Fruit fly (Drosophila melanogaster) whole organism, embryonic: ENCODE results near the gene CG42671.

Source experiments
- Atf-2 ChIP-seq: fragments of 200-800 bp; sonication (Bioruptor generic); optimal IDR thresholded peaks from 2 replicates; lab custom pipeline; 2016; ENCODE audit warnings: missing biosample characterization, missing genetic modification characterization
- Bgb ChIP-seq: fragments of 200-800 bp; sonication (Bioruptor generic); IDR thresholded peaks from 2 replicates; pipeline ENCODE4 v1.3.6; 2022; ENCODE audit warnings: missing biosample characterization, missing genetic modification characterization; ENCODE audit not compliant: partially characterized antibody
- Bteb2 ChIP-seq: fragments of 200-800 bp; sonication (Bioruptor generic); optimal IDR thresholded peaks from 2 replicates; lab custom pipeline; 2016; ENCODE audit warnings: missing biosample characterization, missing genetic modification characterization
- CG10147 ChIP-seq: fragments of 200-800 bp; sonication (Bioruptor generic); optimal IDR thresholded peaks from 2 replicates; lab custom pipeline; 2019; ENCODE audit warnings: missing biosample characterization, mild to moderate bottlenecking, missing genetic modification characterization, moderate library complexity
- CG10366 ChIP-seq: fragments of 200-800 bp; sonication (Bioruptor generic); IDR thresholded peaks from 2 replicates; pipeline ENCODE4 v1.3.6; 2022; ENCODE audit warnings: missing biosample characterization, missing genetic modification characterization
- CG10462 ChIP-seq: fragments of 200-800 bp; sonication (Bioruptor generic); optimal IDR thresholded peaks from 2 replicates; lab custom pipeline; 2016; ENCODE audit warnings: missing biosample characterization, missing genetic modification characterization
- CG10654 ChIP-seq: fragments of 200-800 bp; sonication (Bioruptor generic); optimal IDR thresholded peaks from 2 replicates; lab custom pipeline; 2016; ENCODE audit warnings: missing biosample characterization, missing genetic modification characterization
- CG11247 ChIP-seq: fragments of 200-800 bp; sonication (Bioruptor generic); IDR thresholded peaks from 2 replicates; pipeline ENCODE4 v1.3.6; 2022; ENCODE audit warnings: missing biosample characterization, missing genetic modification characterization
- CG1233 ChIP-seq: fragments of 200-800 bp; sonication (Bioruptor generic); optimal IDR thresholded peaks from 4 replicates; lab custom pipeline; 2018; ENCODE audit warnings: missing biosample characterization, mild to moderate bottlenecking, missing genetic modification characterization
- CG13287 ChIP-seq: fragments of 200-800 bp; sonication (Bioruptor generic); IDR thresholded peaks from 2 replicates; pipeline ENCODE4 v1.3.6; 2022; ENCODE audit warnings: missing biosample characterization, missing genetic modification characterization; ENCODE audit not compliant: partially characterized antibody
- CG14710 ChIP-seq: fragments of 200-800 bp; sonication (Bioruptor generic); optimal IDR thresholded peaks from 3 replicates; lab custom pipeline; 2019; ENCODE audit warnings: missing biosample characterization, mild to moderate bottlenecking, missing genetic modification characterization, moderate library complexity
- CG1647 ChIP-seq: fragments of 200-800 bp; sonication (Bioruptor generic); optimal IDR thresholded peaks from 3 replicates; lab custom pipeline; 2016; ENCODE audit warnings: missing biosample characterization, missing genetic modification characterization
- CG17612 ChIP-seq: fragments of 200-800 bp; sonication (Bioruptor generic); IDR thresholded peaks from 2 replicates; pipeline ENCODE4 v1.3.6; 2022; ENCODE audit warnings: missing biosample characterization, missing genetic modification characterization
- CG17829 ChIP-seq: fragments of 200-800 bp; optimal IDR thresholded peaks from 2 replicates; lab custom pipeline; 2019; ENCODE audit warnings: missing biosample characterization, mild to moderate bottlenecking, missing genetic modification characterization, moderate library complexity
- CG2120 ChIP-seq: fragments of 200-800 bp; sonication (Bioruptor generic); optimal IDR thresholded peaks from 3 replicates; lab custom pipeline; 2016; ENCODE audit warnings: missing biosample characterization, missing genetic modification characterization
- CG2129 ChIP-seq: fragments of 200-800 bp; sonication (Bioruptor generic); IDR thresholded peaks from 2 replicates; pipeline ENCODE4 v1.3.6; 2022; ENCODE audit warnings: missing biosample characterization, missing genetic modification characterization; ENCODE audit not compliant: partially characterized antibody
- CG2712 ChIP-seq: fragments of 200-800 bp; optimal IDR thresholded peaks from 3 replicates; lab custom pipeline; 2019; ENCODE audit warnings: missing biosample characterization, mild to moderate bottlenecking, missing genetic modification characterization, moderate library complexity
- CG30431 ChIP-seq: fragments of 200-800 bp; sonication (Bioruptor generic); optimal IDR thresholded peaks from 2 replicates; lab custom pipeline; 2017; ENCODE audit warnings: missing biosample characterization, missing genetic modification characterization
- CG3065 ChIP-seq: fragments of 200-800 bp; sonication (Bioruptor generic); optimal IDR thresholded peaks from 2 replicates; lab custom pipeline; 2016; ENCODE audit warnings: missing biosample characterization, missing genetic modification characterization
- CG31365 ChIP-seq: fragments of 200-800 bp; sonication (Bioruptor generic); optimal IDR thresholded peaks from 2 replicates; lab custom pipeline; 2018; ENCODE audit warnings: missing biosample characterization, mild to moderate bottlenecking, missing genetic modification characterization
- CG31388 ChIP-seq: fragments of 200-800 bp; sonication (Bioruptor generic); optimal IDR thresholded peaks from 2 replicates; lab custom pipeline; 2016; ENCODE audit warnings: missing biosample characterization, missing genetic modification characterization
- CG32772 ChIP-seq: fragments of 200-800 bp; sonication (Bioruptor generic); IDR thresholded peaks from 2 replicates; pipeline ENCODE4 v1.3.6; 2022; ENCODE audit warnings: missing biosample characterization, missing genetic modification characterization
- CG4328 ChIP-seq: fragments of 200-800 bp; sonication (Bioruptor generic); optimal IDR thresholded peaks from 3 replicates; lab custom pipeline; 2017; ENCODE audit warnings: missing biosample characterization, missing genetic modification reagents, missing genetic modification characterization
- CG4360 ChIP-seq: fragments of 200-800 bp; sonication (Bioruptor generic); IDR thresholded peaks from 2 replicates; pipeline ENCODE4 v1.3.6; 2022; ENCODE audit warnings: missing biosample characterization, missing genetic modification characterization
- CG7987 ChIP-seq: fragments of 200-800 bp; sonication (Bioruptor generic); optimal IDR thresholded peaks from 2 replicates; lab custom pipeline; 2018; ENCODE audit warnings: missing biosample characterization, mild to moderate bottlenecking, missing genetic modification characterization, moderate library complexity
- CG9876 ChIP-seq: fragments of 200-800 bp; sonication (Bioruptor generic); optimal IDR thresholded peaks from 2 replicates; lab custom pipeline; 2016; ENCODE audit warnings: missing biosample characterization, missing genetic modification characterization
- CrebB ChIP-seq: fragments of 200-800 bp; sonication (Bioruptor generic); optimal IDR thresholded peaks from 3 replicates; lab custom pipeline; 2018; ENCODE audit warnings: missing biosample characterization, mild to moderate bottlenecking, missing genetic modification characterization
- Dek ChIP-seq: fragments of 200-800 bp; sonication (Bioruptor generic); optimal IDR thresholded peaks from 3 replicates; lab custom pipeline; 2019; ENCODE audit warnings: missing biosample characterization, mild to moderate bottlenecking, missing genetic modification characterization, moderate library complexity
- Dip3 ChIP-seq: fragments of 200-800 bp; sonication (Bioruptor generic); optimal IDR thresholded peaks from 3 replicates; lab custom pipeline; 2016; ENCODE audit warnings: missing biosample characterization, missing genetic modification characterization
- Doc3 ChIP-seq: fragments of 200-800 bp; sonication (Bioruptor generic); IDR thresholded peaks from 3 replicates; pipeline ENCODE4 v1.3.6; 2022; ENCODE audit warnings: missing biosample characterization, missing genetic modification characterization; ENCODE audit not compliant: partially characterized antibody
- E2f2 ChIP-seq: fragments of 200-800 bp; sonication (Bioruptor generic); IDR thresholded peaks from 2 replicates; pipeline ENCODE4 v1.3.6; 2022; ENCODE audit warnings: missing biosample characterization, missing genetic modification characterization
- HmgZ ChIP-seq: fragments of 200-800 bp; sonication (Bioruptor generic); optimal IDR thresholded peaks from 2 replicates; lab custom pipeline; 2018; ENCODE audit warnings: missing biosample characterization, mild to moderate bottlenecking, missing genetic modification characterization
- Nf-YB ChIP-seq: fragments of 200-800 bp; sonication (Bioruptor generic); optimal IDR thresholded peaks from 3 replicates; lab custom pipeline; 2019; ENCODE audit warnings: missing biosample characterization, mild to moderate bottlenecking, missing genetic modification characterization, moderate library complexity
- Ravus ChIP-seq: fragments of 200-800 bp; sonication (Bioruptor generic); IDR thresholded peaks from 2 replicates; pipeline ENCODE4 v1.3.6; 2022; ENCODE audit warnings: missing biosample characterization, missing genetic modification characterization
- Rx ChIP-seq: fragments of 200-800 bp; sonication (Bioruptor generic); IDR thresholded peaks from 2 replicates; pipeline ENCODE4 v1.3.6; 2022; ENCODE audit warnings: missing biosample characterization, missing genetic modification characterization
- Xrp1 ChIP-seq: fragments of 200-800 bp; sonication (Bioruptor generic); IDR thresholded peaks from 2 replicates; pipeline ENCODE4 v1.3.6; 2022; ENCODE audit warnings: missing biosample characterization, missing genetic modification characterization
- aop ChIP-seq: fragments of 200-800 bp; sonication (Bioruptor generic); IDR thresholded peaks from 2 replicates; pipeline ENCODE4 v1.3.6; 2022; ENCODE audit warnings: missing biosample characterization, missing genetic modification characterization
- ap ChIP-seq: fragments of 200-800 bp; sonication (Bioruptor generic); IDR thresholded peaks from 2 replicates; pipeline ENCODE4 v1.3.6; 2022; ENCODE audit warnings: missing biosample characterization, missing genetic modification characterization
- bowl ChIP-seq: fragments of 200-800 bp; sonication (Bioruptor generic); IDR thresholded peaks from 2 replicates; pipeline ENCODE4 v1.3.6; 2022; ENCODE audit warnings: missing biosample characterization, missing genetic modification characterization
- esg ChIP-seq: fragments of 200-800 bp; sonication (Bioruptor generic); conservative IDR thresholded peaks from 2 replicates; pipeline ENCODE4 v1.3.6; 2022; ENCODE audit warnings: missing biosample characterization, missing genetic modification characterization
- gcm2 ChIP-seq: fragments of 200-800 bp; sonication (Bioruptor generic); optimal IDR thresholded peaks from 2 replicates; lab custom pipeline; 2016; ENCODE audit warnings: missing biosample characterization, missing genetic modification characterization
- her ChIP-seq: fragments of 200-800 bp; sonication (Bioruptor generic); optimal IDR thresholded peaks from 2 replicates; lab custom pipeline; 2016; ENCODE audit warnings: missing biosample characterization, missing genetic modification characterization
- lbe ChIP-seq: fragments of 200-800 bp; sonication (Bioruptor generic); optimal IDR thresholded peaks from 2 replicates; lab custom pipeline; 2016; ENCODE audit warnings: missing biosample characterization, mild to moderate bottlenecking, missing genetic modification characterization
- nerfin-1 ChIP-seq: fragments of 200-800 bp; sonication (Bioruptor generic); optimal IDR thresholded peaks from 3 replicates; lab custom pipeline; 2019; ENCODE audit warnings: missing biosample characterization, mild to moderate bottlenecking, missing genetic modification characterization, moderate library complexity
- sima ChIP-seq: fragments of 200-800 bp; sonication (Bioruptor generic); optimal IDR thresholded peaks from 2 replicates; lab custom pipeline; 2016; ENCODE audit warnings: missing biosample characterization, missing genetic modification characterization
- sna ChIP-seq: fragments of 200-800 bp; sonication (Bioruptor generic); IDR thresholded peaks from 2 replicates; pipeline ENCODE4 v1.3.6; 2022; ENCODE audit warnings: missing biosample characterization, missing genetic modification characterization; ENCODE audit not compliant: partially characterized antibody
- sqz ChIP-seq: fragments of 200-800 bp; sonication (Bioruptor generic); optimal IDR thresholded peaks from 3 replicates; lab custom pipeline; 2018; ENCODE audit warnings: missing biosample characterization, mild to moderate bottlenecking, missing genetic modification characterization
- sr ChIP-seq: fragments of 200-800 bp; sonication (Bioruptor generic); IDR thresholded peaks from 3 replicates; pipeline ENCODE4 v1.3.6; 2022; ENCODE audit warnings: missing biosample characterization, missing genetic modification characterization
- tap ChIP-seq: fragments of 200-800 bp; optimal IDR thresholded peaks from 3 replicates; lab custom pipeline; 2019; ENCODE audit warnings: missing biosample characterization, mild to moderate bottlenecking, missing genetic modification characterization, moderate library complexity
- toy ChIP-seq: fragments of 200-800 bp; sonication (Bioruptor generic); IDR thresholded peaks from 2 replicates; pipeline ENCODE4 v1.3.6; 2022; ENCODE audit warnings: missing biosample characterization, missing genetic modification characterization
- tup ChIP-seq: fragments of 200-800 bp; sonication (Bioruptor generic); optimal IDR thresholded peaks from 2 replicates; lab custom pipeline; 2016; ENCODE audit warnings: missing biosample characterization, mild to moderate bottlenecking, missing genetic modification characterization, moderate library complexity
- vnd ChIP-seq: fragments of 200-800 bp; sonication (Bioruptor generic); IDR thresholded peaks from 3 replicates; pipeline ENCODE4 v1.3.6; 2022; ENCODE audit warnings: missing biosample characterization, missing genetic modification characterization; ENCODE audit not compliant: partially characterized antibody

Gene CG42671

dm6 chr3L:11210517-11210916, 3.8 kb upstream of the CG42671 start, which contains the start of the genes Ube3a and CG7600 (continued):
- TF ChIP-seq esg (no peak), CG2712 (tag; lab: Kevin White, UChicago) (peak; percentile 66), sna (GFP tag; lab: Robert Waterston, UW) (peak; percentile 100), ap (GFP tag; lab: Robert Waterston, UW) (no peak), Dip3 (GFP tag; lab: Kevin White, UChicago) (peak; percentile 18), lbe (GFP tag; lab: Kevin White, UChicago) (peak; percentile 81), toy (GFP tag; lab: Robert Waterston, UW) (no peak), CG1647 (GFP tag; lab: Kevin White, UChicago) (no peak), Xrp1 (GFP tag; lab: Robert Waterston, UW) (peak; percentile 51; the same call in 1 of the 2 replicates), aop (no peak), sr (GFP tag; lab: Robert Waterston, UW) (no peak), CG2129 (GFP tag; lab: Robert Waterston, UW) (peak; percentile 93), CG10366 (GFP tag; lab: Robert Waterston, UW) (no peak), vnd (GFP tag; lab: Robert Waterston, UW) (peak; percentile 100), CG7987 (peak; percentile 62), CG10462 (GFP tag; lab: Kevin White, UChicago) (no peak), CG14710 (tag; lab: Kevin White, UChicago) (peak; percentile 72), tup (no peak), CG3065 (no peak), CG13287 (GFP tag; lab: Robert Waterston, UW) (peak; percentile 100), CG9876 (GFP tag; lab: Kevin White, UChicago) (no peak), E2f2 (GFP tag; lab: Robert Waterston, UW) (peak; percentile 67), CG10654 (GFP tag; lab: Kevin White, UChicago) (no peak), CG2120 (GFP tag; lab: Kevin White, UChicago) (peak; percentile 67), Dek (no peak), CrebB (tag; lab: Kevin White, UChicago) (peak; percentile 79), CG10147 (GFP tag; lab: Kevin White, UChicago) (peak; percentile 39), gcm2 (GFP tag; lab: Kevin White, UChicago) (no peak), Doc3 (GFP tag; lab: Robert Waterston, UW) (peak; percentile 99), Bgb (GFP tag; lab: Robert Waterston, UW) (peak; percentile 100), nerfin-1 (no peak), CG30431 (GFP tag; lab: Kevin White, UChicago) (no peak), HmgZ (peak; percentile 94), CG4328 (GFP tag; lab: Kevin White, UChicago) (no peak), CG1233 (GFP tag; lab: Kevin White, UChicago) (no peak), tap (peak; percentile 15), CG17612 (GFP tag; lab: Robert Waterston, UW) (no peak), sima (GFP tag; lab: Kevin White, UChicago) (no peak), CG11247 (peak; percentile 20; the same call in 1 of the 2 replicates), CG31388 (no peak), Bteb2 (GFP tag; lab: Kevin White, UChicago) (peak; percentile 54), sqz (peak; percentile 73), CG4360 (GFP tag; lab: Robert Waterston, UW) (no peak), her (GFP tag; lab: Kevin White, UChicago) (peak; percentile 50), Nf-YB (peak; percentile 9), Atf-2 (GFP tag; lab: Kevin White, UChicago) (peak; percentile 19), CG32772 (no peak), CG17829 (peak; percentile 69), Ravus (GFP tag; lab: Robert Waterston, UW) (no peak), CG31365 (tag; lab: Kevin White, UChicago) (no peak), bowl (GFP tag; lab: Robert Waterston, UW) (no peak), Rx (GFP tag; lab: Robert Waterston, UW) (no peak)
